Worm (Caenorhabditis elegans) whole organism, mixed stage, embryonic: Measurements from ENCODE around the gene pes-9.

ENCODE experiments used
- bed-3 ChIP-seq: fragments of 200-800 bp; sonication (Bioruptor generic); optimal IDR thresholded peaks from 3 replicates; lab custom pipeline; 2018; ENCODE audit warnings: mild to moderate bottlenecking, missing genetic modification characterization, moderate library complexity, missing compliant biosample characterization
- ceh-39 ChIP-seq: fragments of 150-350 bp; optimal IDR thresholded peaks from 2 replicates; lab custom pipeline; 2014; ENCODE audit warnings: missing biosample characterization, missing genetic modification characterization
- ceh-43 ChIP-seq: fragments of 200-800 bp; sonication (Bioruptor generic); optimal IDR thresholded peaks from 2 replicates; lab custom pipeline; 2018; ENCODE audit warnings: mild to moderate bottlenecking, missing genetic modification characterization, moderate library complexity, missing compliant biosample characterization
- ceh-83 ChIP-seq: fragments of 200-800 bp; sonication (Bioruptor generic); optimal IDR thresholded peaks from 2 replicates; lab custom pipeline; 2018; ENCODE audit warnings: mild to moderate bottlenecking, missing genetic modification characterization, missing compliant biosample characterization
- ces-1 ChIP-seq: fragments of 150-350 bp; optimal IDR thresholded peaks from 2 replicates; lab custom pipeline; 2014; ENCODE audit warnings: missing biosample characterization, missing genetic modification reagents, missing genetic modification characterization
- cnd-1 ChIP-seq: fragments of 200-800 bp; sonication (Bioruptor generic); optimal IDR thresholded peaks from 2 replicates; lab custom pipeline; 2018; ENCODE audit warnings: mild to moderate bottlenecking, missing genetic modification characterization, missing compliant biosample characterization
- drap-1 ChIP-seq: fragments of 200-800 bp; sonication (Bioruptor generic); optimal IDR thresholded peaks from 3 replicates; lab custom pipeline; 2018; ENCODE audit warnings: mild to moderate bottlenecking, missing genetic modification characterization, missing compliant biosample characterization
- elt-1 ChIP-seq: sonication (generic microtip); optimal IDR thresholded peaks from 2 replicates; lab custom pipeline; 2017; ENCODE audit warnings: missing genetic modification characterization, mild to moderate bottlenecking, missing compliant biosample characterization, antibody characterized with exemption, moderate library complexity, borderline replicate concordance; ENCODE audit not compliant: insufficient read depth
- elt-3 ChIP-seq: fragments of 150-350 bp; optimal IDR thresholded peaks from 2 replicates; lab custom pipeline; 2014; ENCODE audit warnings: missing biosample characterization, missing genetic modification characterization
- flh-1 ChIP-seq: fragments of 200-800 bp; sonication (Bioruptor generic); optimal IDR thresholded peaks from 2 replicates; lab custom pipeline; 2018; ENCODE audit warnings: mild to moderate bottlenecking, missing genetic modification characterization, moderate library complexity, missing compliant biosample characterization
- ham-2 ChIP-seq: fragments of 200-800 bp; sonication (Bioruptor generic); optimal IDR thresholded peaks from 2 replicates; lab custom pipeline; 2018; ENCODE audit warnings: mild to moderate bottlenecking, missing genetic modification characterization, missing compliant biosample characterization
- hlh-1 ChIP-seq: fragments of 150-350 bp; optimal IDR thresholded peaks from 2 replicates; lab custom pipeline; 2014; ENCODE audit warnings: missing biosample characterization, missing genetic modification reagents, missing genetic modification characterization
- lin-13 ChIP-seq: fragments of 150-350 bp; optimal IDR thresholded peaks from 2 replicates; lab custom pipeline; 2014; ENCODE audit warnings: missing biosample characterization, missing genetic modification characterization
- lin-32 ChIP-seq: fragments of 200-800 bp; sonication (Bioruptor generic); optimal IDR thresholded peaks from 2 replicates; lab custom pipeline; 2018; ENCODE audit warnings: mild to moderate bottlenecking, missing genetic modification characterization, missing compliant biosample characterization
- lsy-2 ChIP-seq: fragments of 150-350 bp; optimal IDR thresholded peaks from 2 replicates; lab custom pipeline; 2014; ENCODE audit warnings: missing biosample characterization, missing genetic modification characterization
- mls-2 ChIP-seq: sonication (generic microtip); optimal IDR thresholded peaks from 2 replicates; lab custom pipeline; 2016; ENCODE audit warnings: mild to moderate bottlenecking, missing genetic modification characterization, moderate library complexity, missing compliant biosample characterization
- nhr-2 ChIP-seq: fragments of 150-350 bp; optimal IDR thresholded peaks from 2 replicates; lab custom pipeline; 2014; ENCODE audit warnings: missing biosample characterization, missing genetic modification characterization
- nhr-28 ChIP-seq: fragments of 150-350 bp; optimal IDR thresholded peaks from 2 replicates; lab custom pipeline; 2014; ENCODE audit warnings: missing biosample characterization, missing genetic modification characterization
- nhr-76 ChIP-seq: sonication (generic microtip); optimal IDR thresholded peaks from 2 replicates; lab custom pipeline; 2017; ENCODE audit warnings: missing biosample characterization, missing genetic modification characterization
- pha-4 ChIP-seq: fragments of 150-350 bp; optimal IDR thresholded peaks from 2 replicates; lab custom pipeline; 2018; ENCODE audit warnings: missing biosample characterization, missing genetic modification reagents, missing genetic modification characterization
- sem-2 ChIP-seq: fragments of 200-800 bp; sonication (Bioruptor generic); optimal IDR thresholded peaks from 2 replicates; lab custom pipeline; 2018; ENCODE audit warnings: mild to moderate bottlenecking, missing genetic modification characterization, missing compliant biosample characterization
- snpc-4 ChIP-seq: fragments of 150-350 bp; optimal IDR thresholded peaks from 2 replicates; lab custom pipeline; 2014; ENCODE audit warnings: missing biosample characterization, missing genetic modification characterization
- sptf-1 ChIP-seq: sonication (generic microtip); optimal IDR thresholded peaks from 2 replicates; lab custom pipeline; 2017; ENCODE audit warnings: mild to moderate bottlenecking, missing genetic modification characterization, moderate library complexity, missing compliant biosample characterization
- tbx-8 ChIP-seq: fragments of 200-800 bp; sonication (Bioruptor generic); optimal IDR thresholded peaks from 2 replicates; lab custom pipeline; 2018; ENCODE audit warnings: mild to moderate bottlenecking, missing genetic modification characterization, moderate library complexity, missing compliant biosample characterization
- unc-120 ChIP-seq: sonication (generic microtip); optimal IDR thresholded peaks from 2 replicates; lab custom pipeline; 2017; ENCODE audit warnings: missing genetic modification characterization, missing compliant biosample characterization; ENCODE audit not compliant: poor library complexity, severe bottlenecking
- unc-62 ChIP-seq: fragments of 150-350 bp; optimal IDR thresholded peaks from 2 replicates; lab custom pipeline; 2014; ENCODE audit warnings: missing biosample characterization, missing genetic modification reagents, missing genetic modification characterization
- ztf-11 ChIP-seq: fragments of 150-350 bp; optimal IDR thresholded peaks from 2 replicates; lab custom pipeline; 2014; ENCODE audit warnings: missing biosample characterization, missing genetic modification characterization

The pes-9 gene

ce11 chrV:14576745-14577373 lies 20.0 kb downstream of the pes-9 start:
- TF ChIP-seq unc-120 (tag; lab: Kevin White, UChicago) = peak; percentile 10
- TF ChIP-seq unc-62 (GFP tag; lab: Kevin White, UChicago) = peak; percentile 79
- TF ChIP-seq hlh-1 = peak; percentile 76
- TF ChIP-seq nhr-76 = no peak
- TF ChIP-seq ceh-83 (GFP tag; lab: Kevin White, UChicago) = no peak
- no peak for TF ChIP-seq ham-2 (GFP tag; lab: Kevin White, UChicago)

ce11 chrV:14562589-14562988 lies 34.2 kb downstream of the pes-9 start, which contains the start of gene C53A5.11:
TSS of gene C53A5.11 (plus strand) at chrV:14562889.
- TF ChIP-seq ces-1 (GFP tag; lab: Kevin White, UChicago) (no peak), nhr-28 (tag; lab: Kevin White, UChicago) (no peak), ztf-11 (tag; lab: Kevin White, UChicago) (no peak), ceh-83 (GFP tag; lab: Kevin White, UChicago) (no peak)

- TF ChIP-seq ces-1 (GFP tag; lab: Kevin White, UChicago) (no peak), mls-2 (tag; lab: Kevin White, UChicago) (no peak)
These were observed 37.5 kb downstream of the pes-9 start, which contains the start of gene srt-32 for ce11 chrV:14559312-14559711. TSS of gene srt-32 (plus strand) at chrV:14559612.

ce11 chrV:14558757-14559156 lies 38.1 kb downstream of the pes-9 start, which contains the start of gene C53A5.9:
TSS of gene C53A5.9 (minus strand) at chrV:14558857.
- no peak for TF ChIP-seq mls-2 (tag; lab: Kevin White, UChicago)
- no peak for TF ChIP-seq snpc-4 (tag; lab: Kevin White, UChicago)
- no peak for TF ChIP-seq pha-4 (tag; lab: Kevin White, UChicago)
- no peak for TF ChIP-seq ceh-83 (GFP tag; lab: Kevin White, UChicago)
- TF ChIP-seq ceh-39 (tag; lab: Kevin White, UChicago) = no peak
- no peak for TF ChIP-seq elt-3 (tag; lab: Kevin White, UChicago)
- no peak for TF ChIP-seq tbx-8 (GFP tag; lab: Kevin White, UChicago)
- no peak for TF ChIP-seq sem-2
- TF ChIP-seq unc-62 (GFP tag; lab: Kevin White, UChicago) = no peak
- no peak for TF ChIP-seq elt-1 (tag; lab: Kevin White, UChicago)

ce11 chrV:14556187-14556586 lies 40.6 kb downstream of the pes-9 start, which contains the start of gene srg-47:
TSS of gene srg-47 (minus strand) at chrV:14556287.
- no peak for TF ChIP-seq cnd-1 (tag; lab: Kevin White, UChicago)
- no peak for TF ChIP-seq nhr-2 (tag; lab: Kevin White, UChicago)
- no peak for TF ChIP-seq elt-1 (tag; lab: Kevin White, UChicago)
- no peak for TF ChIP-seq ham-2 (GFP tag; lab: Kevin White, UChicago)
- TF ChIP-seq lin-13 (tag; lab: Kevin White, UChicago) = no peak
- TF ChIP-seq sptf-1 (tag; lab: Kevin White, UChicago) = no peak
- TF ChIP-seq ceh-43 (GFP tag; lab: Kevin White, UChicago) = no peak
- TF ChIP-seq flh-1 (GFP tag; lab: Kevin White, UChicago) = no peak
- TF ChIP-seq lsy-2 (tag; lab: Kevin White, UChicago) = no peak
- TF ChIP-seq snpc-4 (tag; lab: Kevin White, UChicago) = no peak
- no peak for TF ChIP-seq ztf-11 (tag; lab: Kevin White, UChicago)
- TF ChIP-seq drap-1 (GFP tag; lab: Kevin White, UChicago) = no peak
- TF ChIP-seq lin-32 (GFP tag; lab: Kevin White, UChicago) = no peak
- TF ChIP-seq hlh-1 = no peak
- no peak for TF ChIP-seq unc-62 (GFP tag; lab: Kevin White, UChicago)
- no peak for TF ChIP-seq tbx-8 (GFP tag; lab: Kevin White, UChicago)
- TF ChIP-seq, all 35 proteins: peak for 0

- TF ChIP-seq bed-3 (GFP tag; lab: Kevin White, UChicago) (no peak), unc-120 (tag; lab: Kevin White, UChicago) (peak; percentile 9)
- TF ChIP-seq, all 35 proteins: peak for 1
These were observed 48.3 kb downstream of the pes-9 start for ce11 chrV:14548510-14548909.
